Worm (Caenorhabditis elegans): ENCODE data around the gene C04G2.5.

DNA sequence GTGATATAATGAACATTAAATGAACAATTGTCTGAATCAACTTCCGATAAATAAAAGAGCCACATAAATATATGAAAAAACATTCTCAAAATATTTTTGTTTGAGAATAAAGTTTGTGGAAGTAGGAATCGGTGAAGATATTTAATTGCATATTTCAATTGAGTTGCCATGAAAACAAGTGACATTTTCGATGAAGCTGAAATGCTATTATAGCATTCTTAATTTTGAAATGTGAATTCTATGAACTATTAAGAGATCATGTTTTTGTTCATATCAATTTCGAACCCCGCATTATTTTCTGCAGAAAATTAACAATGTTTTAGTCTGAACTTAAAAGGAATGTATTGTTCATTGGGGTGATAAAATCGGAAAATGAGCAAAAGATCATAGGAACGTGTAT, 27.1 kb upstream of the C04G2.5 start, which contains the start of gene irld-21:
- TF ChIP-seq mab-5 (tag; optimal IDR thresholded peaks at IDR 0.05) = no peak
- no peak for TF ChIP-seq nhr-237 (tag; optimal IDR thresholded peaks at IDR 0.05)
- no peak for TF ChIP-seq flh-1 (GFP tag; optimal IDR thresholded peaks at IDR 0.05)
- TF ChIP-seq cnd-1 (tag; optimal IDR thresholded peaks at IDR 0.05) = no peak
- TF ChIP-seq ztf-11 (tag; optimal IDR thresholded peaks at IDR 0.05) = no peak
- no peak for TF ChIP-seq nhr-2 (tag; optimal IDR thresholded peaks at IDR 0.05)
- no peak for TF ChIP-seq sptf-1 (tag; optimal IDR thresholded peaks at IDR 0.05)
- no peak for TF ChIP-seq unc-120 (tag; optimal IDR thresholded peaks at IDR 0.05; ENCODE audit: poor library complexity, severe bottlenecking)
- TF ChIP-seq unc-62 (GFP tag; optimal IDR thresholded peaks at IDR 0.05) = no peak
- TF ChIP-seq nhr-76 (tag; optimal IDR thresholded peaks at IDR 0.05) = no peak
- TF ChIP-seq M03D4.4 (tag; optimal IDR thresholded peaks at IDR 0.05) = no peak
- TF ChIP-seq nhr-28 (tag; optimal IDR thresholded peaks at IDR 0.05) = no peak
- TF ChIP-seq nhr-12 (tag; optimal IDR thresholded peaks at IDR 0.05) = no peak

Data from whole organism, mixed stage, embryonic.